Fruit fly (Drosophila melanogaster) Kc167 (cell line): Measurements from ENCODE around the gene CG7860.

ENCODE experiments used
- Myc ChIP-seq: fragments of >200 bp; optimal IDR thresholded peaks from 2 replicates; lab custom pipeline; 2017; ENCODE audit warnings: missing external identifiers
- Sin3A ChIP-seq: fragments of >200 bp; optimal IDR thresholded peaks from 2 replicates; lab custom pipeline; 2018; ENCODE audit warnings: missing external identifiers
- h ChIP-seq: fragments of >200 bp; optimal IDR thresholded peaks from 3 replicates; lab custom pipeline; 2018; ENCODE audit warnings: missing external identifiers
- insv ChIP-seq: fragments of >200 bp; optimal IDR thresholded peaks from 3 replicates; lab custom pipeline; 2018; ENCODE audit warnings: missing external identifiers
- psq ChIP-seq: fragments of >200 bp; optimal IDR thresholded peaks from 2 replicates; lab custom pipeline; 2017; ENCODE audit warnings: missing external identifiers
- ttk ChIP-seq: sonication (Bioruptor generic); optimal IDR thresholded peaks from 2 replicates; lab custom pipeline; 2017; ENCODE audit warnings: missing external identifiers

dm6 chrX:15529197-15529596 lies 39.6 kb upstream of the CG7860 start:
- TF ChIP-seq h (lab: Kevin White, UChicago) = no peak
- TF ChIP-seq Sin3A (lab: Kevin White, UChicago) = no peak
- TF ChIP-seq Myc (lab: Kevin White, UChicago) = no peak
- TF ChIP-seq ttk = no peak
- no peak for TF ChIP-seq insv (lab: Kevin White, UChicago)
- TF ChIP-seq psq (lab: Kevin White, UChicago) = no peak
